Worm (Caenorhabditis elegans) whole organism, mixed stage, embryonic: ENCODE measurements around the gene C29F5.1.

ENCODE experiments used
- ceh-39 ChIP-seq: fragments of 150-350 bp; optimal IDR thresholded peaks from 2 replicates; lab custom pipeline; 2014; ENCODE audit warnings: missing biosample characterization, missing genetic modification characterization
- elt-1 ChIP-seq: sonication (generic microtip); optimal IDR thresholded peaks from 2 replicates; lab custom pipeline; 2017; ENCODE audit warnings: missing genetic modification characterization, mild to moderate bottlenecking, missing compliant biosample characterization, antibody characterized with exemption, moderate library complexity, borderline replicate concordance; ENCODE audit not compliant: insufficient read depth
- lsy-2 ChIP-seq: fragments of 150-350 bp; optimal IDR thresholded peaks from 2 replicates; lab custom pipeline; 2014; ENCODE audit warnings: missing biosample characterization, missing genetic modification characterization
- nhr-237 ChIP-seq: fragments of 150-350 bp; optimal IDR thresholded peaks from 2 replicates; lab custom pipeline; 2014; ENCODE audit warnings: missing biosample characterization, missing genetic modification characterization
- unc-39 ChIP-seq: fragments of 150-350 bp; optimal IDR thresholded peaks from 2 replicates; lab custom pipeline; 2014; ENCODE audit warnings: missing biosample characterization, missing genetic modification characterization
- ztf-11 ChIP-seq: fragments of 150-350 bp; optimal IDR thresholded peaks from 2 replicates; lab custom pipeline; 2014; ENCODE audit warnings: missing biosample characterization, missing genetic modification characterization

DNA sequence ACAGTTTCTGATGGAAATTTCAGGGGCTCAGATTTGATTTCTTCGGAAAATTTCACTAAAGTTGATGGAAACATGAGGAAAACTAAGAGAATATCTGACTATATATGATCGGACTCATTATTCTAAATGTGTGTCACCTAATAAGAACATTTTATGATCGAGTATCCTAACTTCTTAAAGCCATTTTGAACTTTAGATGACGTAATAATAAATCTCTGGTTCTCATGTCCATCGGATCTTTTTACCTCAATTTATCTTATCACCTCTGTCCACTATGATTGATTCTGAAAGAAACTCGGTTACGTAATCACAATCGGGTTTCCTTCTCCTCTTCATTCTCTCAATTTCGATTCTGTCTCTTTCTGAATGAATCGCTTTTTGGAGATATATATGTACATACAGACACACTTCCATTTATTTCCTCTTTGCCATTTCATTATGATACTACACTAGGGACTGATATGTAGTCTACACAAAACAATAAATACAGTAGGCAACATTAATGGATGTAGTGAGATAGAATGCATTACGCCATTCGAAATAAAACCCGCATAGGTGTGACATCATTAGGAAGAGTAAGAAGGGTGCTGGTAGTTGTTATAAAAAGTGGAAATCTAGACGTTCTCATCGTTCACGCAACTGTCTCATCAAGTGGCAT lies 46.0 kb upstream of the C29F5.1 start:
- no peak for TF ChIP-seq ztf-11
- no peak for TF ChIP-seq lsy-2 (tag; lab: Kevin White, UChicago)
- TF ChIP-seq unc-39: no peak
- no peak for TF ChIP-seq nhr-237
- no peak for TF ChIP-seq elt-1
- no peak for TF ChIP-seq ceh-39 (tag; lab: Kevin White, UChicago)
